Worm (Caenorhabditis elegans): ENCODE data around the gene T05G5.1.

DNA sequence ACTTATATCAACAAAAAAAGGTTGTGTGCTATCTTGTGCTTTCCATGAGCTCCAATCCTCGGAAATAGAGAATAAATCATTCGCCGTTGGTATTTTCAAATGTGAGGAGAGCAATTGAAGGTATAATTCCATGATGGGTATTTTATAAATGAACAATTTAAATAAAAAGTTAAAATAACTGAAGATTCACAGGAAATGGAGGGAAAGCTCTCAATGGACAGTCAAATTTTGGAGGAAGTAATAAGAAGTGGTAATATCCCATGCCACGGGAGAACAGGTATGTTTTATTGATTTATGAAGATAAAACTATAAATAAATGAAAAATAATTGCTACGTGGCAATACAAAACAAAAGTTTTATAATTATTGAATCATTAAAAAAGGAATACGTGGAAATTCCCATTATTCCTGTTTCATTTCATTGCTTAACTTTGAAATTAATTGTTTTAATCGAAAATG is 40.0 kb upstream of the T05G5.1 start:
- TF ChIP-seq elt-1 (tag; optimal IDR thresholded peaks at IDR 0.05) (no peak), egl-27 (tag; optimal IDR thresholded peaks at IDR 0.05) (no peak), aly-2 (tag; optimal IDR thresholded peaks at IDR 0.05) (no peak), nhr-237 (tag; optimal IDR thresholded peaks at IDR 0.05) (no peak), ztf-11 (tag; optimal IDR thresholded peaks at IDR 0.05) (no peak)

Measured in whole organism, L2 larva.